Fruit fly (Drosophila melanogaster): ENCODE measurements around the gene CG7341.

Gene CG7341

DNA sequence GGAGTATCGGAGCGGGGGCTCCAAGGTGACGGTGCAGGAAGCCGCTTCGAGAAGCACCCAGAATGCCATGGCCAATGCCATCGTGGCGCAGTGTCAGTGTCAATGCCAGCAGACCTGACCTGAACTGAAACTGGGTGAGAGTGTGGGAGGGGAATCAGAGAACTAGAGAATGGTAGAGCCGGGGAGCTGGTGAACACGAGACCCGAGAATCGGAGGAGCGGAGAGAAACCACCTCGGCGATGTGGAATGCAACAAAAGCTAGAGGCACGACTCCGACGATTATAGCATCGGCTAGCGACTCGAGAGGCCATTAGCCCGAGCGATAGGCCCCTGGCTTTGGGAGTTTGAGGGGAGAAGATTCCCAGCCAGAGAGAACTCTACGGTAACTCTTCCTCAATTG is 30.8 kb upstream of the CG7341 start:
- no peak for TF ChIP-seq bab1 (GFP tag; optimal IDR thresholded peaks at IDR 0.05)
- TF ChIP-seq cnc (optimal IDR thresholded peaks at IDR 0.05) = no peak

DNA sequence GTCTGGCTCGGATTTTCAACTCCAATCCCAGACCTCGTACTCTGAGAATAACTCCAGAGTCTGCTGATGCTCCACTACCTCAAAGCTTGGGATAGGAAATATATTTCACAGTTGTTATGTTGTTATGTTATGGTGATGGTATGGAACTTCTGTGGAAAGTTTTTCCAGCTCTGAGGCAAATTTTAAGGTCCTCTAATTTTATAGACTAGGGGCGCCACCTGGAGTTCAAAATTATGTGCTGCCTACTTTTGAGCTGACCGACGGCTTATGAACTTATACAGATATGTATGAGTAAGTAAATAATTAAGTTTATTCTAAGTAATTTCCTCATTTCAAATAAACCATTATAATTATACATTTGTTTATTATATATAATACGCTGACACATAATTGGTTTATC is 29.4 kb upstream of the CG7341 start:
- TF ChIP-seq ovo (GFP tag; optimal IDR thresholded peaks at IDR 0.05) (no peak), tj (GFP tag; optimal IDR thresholded peaks at IDR 0.05) (no peak), cnc (optimal IDR thresholded peaks at IDR 0.05) (no peak), Crg-1 (GFP tag; optimal IDR thresholded peaks at IDR 0.05) (no peak), CG5204 (GFP tag; optimal IDR thresholded peaks at IDR 0.05) (no peak), CG7045 (GFP tag; optimal IDR thresholded peaks at IDR 0.05) (no peak), toe (GFP tag; optimal IDR thresholded peaks at IDR 0.05) (no peak), Clk (GFP tag; optimal IDR thresholded peaks at IDR 0.05) (no peak), bab1 (GFP tag; optimal IDR thresholded peaks at IDR 0.05) (no peak), kay (GFP tag; ENCODE audit: borderline replicate concordance) (no peak), CG14711 (tag; optimal IDR thresholded peaks at IDR 0.05) (no peak), CG12768 (GFP tag; optimal IDR thresholded peaks at IDR 0.05) (no peak), CG11617 (GFP tag; optimal IDR thresholded peaks at IDR 0.05) (no peak), cic (GFP tag; optimal IDR thresholded peaks at IDR 0.05) (no peak), CG1620 (GFP tag; optimal IDR thresholded peaks at IDR 0.05) (no peak), Mnt (GFP tag; optimal IDR thresholded peaks at IDR 0.05) (no peak), Hr96 (GFP tag; optimal IDR thresholded peaks at IDR 0.05) (no peak)

DNA sequence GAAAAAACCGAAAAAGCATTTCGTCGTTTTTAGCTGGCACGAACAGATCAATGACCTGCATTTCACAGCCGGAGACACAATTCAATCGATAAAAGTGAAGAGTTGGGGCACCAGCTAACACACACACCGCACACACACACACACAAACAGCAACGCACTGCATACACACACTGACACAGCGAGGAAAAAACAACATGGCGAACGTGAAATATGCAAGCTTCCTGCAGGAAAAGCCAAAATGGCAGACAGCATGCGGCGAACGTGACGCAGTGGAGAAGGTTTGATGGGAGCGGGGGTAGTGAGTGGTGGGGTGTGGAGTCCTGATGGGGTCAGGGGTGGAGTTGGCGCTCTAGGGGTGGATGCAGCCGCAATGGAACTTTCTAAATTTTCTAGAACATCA is 28.8 kb upstream of the CG7341 start:
- TF ChIP-seq cnc (optimal IDR thresholded peaks at IDR 0.05) = no peak
- TF ChIP-seq cic (GFP tag; optimal IDR thresholded peaks at IDR 0.05) = no peak
- TF ChIP-seq CG11617 (GFP tag; optimal IDR thresholded peaks at IDR 0.05) = no peak
- TF ChIP-seq CG7101 (tag; optimal IDR thresholded peaks at IDR 0.05) = no peak
- TF ChIP-seq CG33017 (tag; optimal IDR thresholded peaks at IDR 0.05) = no peak
- no peak for TF ChIP-seq ovo (GFP tag; optimal IDR thresholded peaks at IDR 0.05)
- TF ChIP-seq Mnt (GFP tag; optimal IDR thresholded peaks at IDR 0.05) = no peak
- no peak for TF ChIP-seq CG12768 (GFP tag; optimal IDR thresholded peaks at IDR 0.05)
- TF ChIP-seq CG1620 (GFP tag; optimal IDR thresholded peaks at IDR 0.05) = no peak
- no peak for TF ChIP-seq Crg-1 (GFP tag; optimal IDR thresholded peaks at IDR 0.05)
- TF ChIP-seq kay (GFP tag; ENCODE audit: borderline replicate concordance) = no peak
- no peak for TF ChIP-seq CG14711 (tag; optimal IDR thresholded peaks at IDR 0.05)
- TF ChIP-seq tj (GFP tag; optimal IDR thresholded peaks at IDR 0.05) = no peak

DNA sequence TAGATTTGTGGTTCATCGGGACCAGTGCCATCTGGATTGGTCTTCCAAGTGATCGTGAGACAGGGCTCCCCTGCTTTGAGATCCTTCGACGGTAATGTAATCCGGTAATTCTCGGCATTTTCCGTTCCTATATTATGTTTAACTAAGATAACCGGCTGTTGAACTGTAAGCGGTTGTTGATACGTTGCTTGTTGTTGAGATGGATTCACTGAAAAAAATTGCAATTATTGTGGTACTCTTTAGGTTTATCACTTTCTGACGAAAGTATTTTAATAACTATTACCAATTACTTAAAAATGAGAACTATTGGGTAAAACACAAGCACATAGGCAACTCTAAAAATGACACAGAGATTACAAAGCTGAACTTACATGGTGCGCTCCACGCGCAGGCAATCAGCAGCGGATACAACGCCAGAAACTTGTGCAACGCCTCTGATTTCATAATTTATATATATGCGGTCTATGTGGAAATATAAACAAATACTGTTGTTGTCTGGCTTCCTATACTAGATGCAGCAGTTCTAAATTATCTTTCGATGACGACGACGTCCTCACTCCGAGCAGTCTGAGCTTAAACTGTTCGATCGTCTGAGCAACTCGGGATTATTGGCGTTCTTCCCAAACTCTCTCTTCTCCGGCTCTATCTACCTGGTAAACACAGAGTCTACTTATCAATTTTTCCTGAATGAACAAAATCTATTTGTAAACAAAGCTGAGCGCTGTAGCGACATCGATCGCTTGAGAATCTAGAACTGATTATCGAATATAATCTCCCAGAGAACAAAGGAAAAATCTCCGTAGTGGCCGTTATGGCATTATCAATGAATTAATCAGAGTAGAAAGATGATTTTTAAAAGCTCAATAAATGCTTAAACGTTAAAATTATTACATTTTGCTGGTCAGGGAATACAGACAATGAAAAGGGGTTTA is 25.7 kb upstream of the CG7341 start, which contains the start of gene CG34253:
CG34253 (minus strand) TSS at position 567 of the 932 bp plus-strand sequence.
- no peak for TF ChIP-seq CG5204 (GFP tag; optimal IDR thresholded peaks at IDR 0.05)
- no peak for TF ChIP-seq Crg-1 (GFP tag; optimal IDR thresholded peaks at IDR 0.05)
- TF ChIP-seq CG14711 (tag; optimal IDR thresholded peaks at IDR 0.05) = peak; percentile 19
- TF ChIP-seq CG1620 (GFP tag; optimal IDR thresholded peaks at IDR 0.05) = no peak
- peak; percentile 2 for TF ChIP-seq Mnt (GFP tag; optimal IDR thresholded peaks at IDR 0.05)
- peak; percentile 95 for TF ChIP-seq cic (GFP tag; optimal IDR thresholded peaks at IDR 0.05)
- no peak for TF ChIP-seq kay (GFP tag; ENCODE audit: borderline replicate concordance)
- no peak for TF ChIP-seq CG7045 (GFP tag; optimal IDR thresholded peaks at IDR 0.05)
- no peak for TF ChIP-seq Hr96 (GFP tag; optimal IDR thresholded peaks at IDR 0.05)

DNA sequence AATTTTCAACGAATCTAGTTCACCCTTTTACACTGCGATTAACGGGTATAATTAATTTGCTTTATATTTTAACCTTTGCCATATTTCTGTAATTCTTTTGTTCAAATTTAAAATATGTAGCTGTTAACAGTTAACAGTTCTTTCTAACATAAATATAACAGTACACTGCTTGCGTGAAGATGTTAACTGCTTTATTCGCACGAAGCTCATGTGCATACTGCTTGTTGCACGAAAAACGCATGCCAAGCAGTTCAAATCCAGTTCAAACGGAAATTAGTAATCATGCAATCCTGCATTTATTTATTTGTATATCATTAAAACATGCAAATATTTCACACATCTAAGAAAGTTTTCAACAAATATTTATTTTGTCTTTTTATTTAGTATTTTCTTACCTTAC is 24.7 kb upstream of the CG7341 start:
- TF ChIP-seq ovo (GFP tag; optimal IDR thresholded peaks at IDR 0.05) = peak; percentile 21
- no peak for TF ChIP-seq Clk (GFP tag; optimal IDR thresholded peaks at IDR 0.05)
- TF ChIP-seq CG5204 (GFP tag; optimal IDR thresholded peaks at IDR 0.05) = no peak
- TF ChIP-seq pad (GFP tag; optimal IDR thresholded peaks at IDR 0.05) = no peak
- peak; percentile 21 for TF ChIP-seq toe (GFP tag; optimal IDR thresholded peaks at IDR 0.05)
- peak; percentile 16 for TF ChIP-seq CG14711 (tag; optimal IDR thresholded peaks at IDR 0.05)
- TF ChIP-seq Crg-1 (GFP tag; optimal IDR thresholded peaks at IDR 0.05) = no peak

DNA sequence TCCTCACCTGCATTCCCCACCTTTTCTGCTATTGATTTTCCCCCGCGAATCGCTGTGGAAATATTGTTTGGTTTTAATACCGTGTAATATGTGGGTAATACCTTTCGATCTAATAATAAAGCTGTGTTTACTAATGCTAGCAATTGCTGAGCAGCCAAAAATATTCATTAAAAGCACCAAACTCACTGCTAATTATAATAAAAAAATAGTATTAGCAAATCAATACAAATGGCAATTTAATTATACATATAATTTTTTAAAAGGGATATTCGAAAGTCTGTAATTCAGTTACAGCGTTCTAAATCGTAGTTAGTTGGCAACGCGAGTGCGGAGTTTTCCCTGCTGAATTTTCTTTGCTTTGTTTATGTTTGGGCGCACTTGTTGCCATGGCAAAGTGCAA is 18.9 kb upstream of the CG7341 start:
- no peak for TF ChIP-seq CG7101 (tag; optimal IDR thresholded peaks at IDR 0.05)
- TF ChIP-seq tj (GFP tag; optimal IDR thresholded peaks at IDR 0.05) = no peak
- no peak for TF ChIP-seq CG11617 (GFP tag; optimal IDR thresholded peaks at IDR 0.05)
- no peak for TF ChIP-seq Mnt (GFP tag; optimal IDR thresholded peaks at IDR 0.05)
- no peak for TF ChIP-seq CG1620 (GFP tag; optimal IDR thresholded peaks at IDR 0.05)
- no peak for TF ChIP-seq cic (GFP tag; optimal IDR thresholded peaks at IDR 0.05)
- TF ChIP-seq Crg-1 (GFP tag; optimal IDR thresholded peaks at IDR 0.05) = no peak
- TF ChIP-seq Hr96 (GFP tag; optimal IDR thresholded peaks at IDR 0.05) = no peak
- no peak for TF ChIP-seq CG14711 (tag; optimal IDR thresholded peaks at IDR 0.05)
- TF ChIP-seq bab1 (GFP tag; optimal IDR thresholded peaks at IDR 0.05) = no peak
- no peak for TF ChIP-seq Clk (GFP tag; optimal IDR thresholded peaks at IDR 0.05)
- TF ChIP-seq CG33017 (tag; optimal IDR thresholded peaks at IDR 0.05) = no peak
- TF ChIP-seq pad (GFP tag; optimal IDR thresholded peaks at IDR 0.05) = no peak
- TF ChIP-seq toe (GFP tag; optimal IDR thresholded peaks at IDR 0.05) = no peak
- no peak for TF ChIP-seq CG5204 (GFP tag; optimal IDR thresholded peaks at IDR 0.05)
- TF ChIP-seq ovo (GFP tag; optimal IDR thresholded peaks at IDR 0.05) = no peak
- TF ChIP-seq CG12768 (GFP tag; optimal IDR thresholded peaks at IDR 0.05) = no peak
- TF ChIP-seq kay (GFP tag; ENCODE audit: borderline replicate concordance) = no peak
- TF ChIP-seq CG7045 (GFP tag; optimal IDR thresholded peaks at IDR 0.05) = no peak
